Worm (Caenorhabditis elegans): ENCODE measurements around the gene Y49F6B.12.
"Not testable (repeated sequence)": the region's sequence is repeated elsewhere in the genome, so short reads cannot be mapped to it uniquely, and the experiment has no call there.

DNA sequence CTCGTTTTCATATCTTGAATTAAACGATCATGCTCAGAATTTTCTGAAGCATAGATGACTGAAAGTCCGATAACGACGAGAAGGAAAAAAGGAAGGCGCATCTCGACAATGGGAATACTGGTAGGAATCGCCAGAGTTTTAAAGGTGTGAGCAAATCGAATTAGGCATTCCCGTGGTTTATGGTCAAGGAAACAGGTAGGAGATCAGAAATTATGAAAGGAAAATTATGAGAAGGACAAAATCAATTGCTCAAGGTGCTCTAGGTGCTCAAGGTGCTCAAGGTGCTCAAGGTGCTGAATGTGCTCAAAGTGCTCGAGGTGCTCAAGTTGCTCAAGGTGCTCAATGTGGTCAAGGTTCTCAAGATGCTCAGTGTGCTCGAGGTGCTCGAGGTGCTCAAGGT lies 7.6 kb downstream of the Y49F6B.12 start, which contains the start of gene C16C8.10:
- not testable (repeated sequence) for TF ChIP-seq snpc-1.2 (GFP tag; IDR thresholded peaks at IDR 0.05); mdl-1 (tag; optimal IDR thresholded peaks at IDR 0.05); lin-39 (tag; optimal IDR thresholded peaks at IDR 0.05); ceh-44 (GFP tag; IDR thresholded peaks at IDR 0.05); F49E8.2 (tag; optimal IDR thresholded peaks at IDR 0.05; ENCODE audit: borderline replicate concordance); nhr-28 (tag; optimal IDR thresholded peaks at IDR 0.05)

Data from whole organism, L4 larva.